Worm (Caenorhabditis elegans): ENCODE data around the gene egl-26.

- TF ChIP-seq elt-2 (tag; optimal IDR thresholded peaks at IDR 0.05) (no peak), ztf-11 (tag; optimal IDR thresholded peaks at IDR 0.05) (no peak), unc-98 (GFP tag; IDR thresholded peaks at IDR 0.05) (no peak), nhr-84 (tag; optimal IDR thresholded peaks at IDR 0.05) (no peak), ztf-4 (tag; optimal IDR thresholded peaks at IDR 0.05) (no peak), lin-39 (tag; optimal IDR thresholded peaks at IDR 0.05) (no peak), nhr-76 (tag; optimal IDR thresholded peaks at IDR 0.05) (no peak), egl-27 (tag; optimal IDR thresholded peaks at IDR 0.05) (no peak)
Observed at ce11 chrII:86794-87193, 17.3 kb downstream of the egl-26 start.

Data from whole organism, L1 larva.